Worm (Caenorhabditis elegans) whole organism, midembryonic: ENCODE measurements around the gene F45B8.5.

Experiments
- cog-1 ChIP-seq: sonication (generic microtip); optimal IDR thresholded peaks from 2 replicates; lab custom pipeline; 2016; ENCODE audit warnings: missing genetic modification characterization, missing compliant biosample characterization
- flt-1 ChIP-seq: fragments of 200-800 bp; sonication (Bioruptor generic); IDR thresholded peaks from 2 replicates; pipeline ENCODE4 v1.3.6; 2022; ENCODE audit warnings: missing genetic modification characterization, missing compliant biosample characterization
- med-1 ChIP-seq: sonication (generic microtip); optimal IDR thresholded peaks from 2 replicates; lab custom pipeline; 2017; ENCODE audit warnings: missing genetic modification characterization, mild to moderate bottlenecking, missing compliant biosample characterization, antibody characterized with exemption, missing genetic modification reagents; ENCODE audit not compliant: insufficient read depth

DNA sequence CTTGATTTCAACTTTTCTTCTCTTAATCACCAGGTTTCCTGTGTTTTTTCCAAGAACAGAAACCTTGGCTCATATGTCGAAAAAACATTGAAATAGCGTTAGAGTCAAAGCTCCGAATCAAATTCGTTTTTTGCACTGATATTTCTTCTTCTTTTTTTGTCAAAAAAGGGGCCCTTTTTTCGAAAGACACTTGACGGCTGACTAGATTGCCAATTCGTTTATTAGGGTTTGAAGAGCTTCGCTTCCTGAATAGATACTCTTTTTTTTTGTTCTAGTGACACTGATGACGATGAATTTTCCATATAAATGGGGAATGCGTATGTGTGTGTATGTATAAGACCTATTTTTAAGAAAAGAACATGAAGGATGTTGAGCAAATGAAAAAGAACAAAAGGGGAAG, 49.1 kb upstream of the F45B8.5 start:
- TF ChIP-seq cog-1, result no peak
- no peak for TF ChIP-seq med-1 (GFP tag; lab: Kevin White, UChicago)
- no peak for TF ChIP-seq flt-1
